Fruit fly (Drosophila melanogaster): ENCODE results near the gene Ppi1.
A peak's percentile ranks its signal among the peaks of the same experiment; 100 is the strongest.

Ppi1 gene

DNA sequence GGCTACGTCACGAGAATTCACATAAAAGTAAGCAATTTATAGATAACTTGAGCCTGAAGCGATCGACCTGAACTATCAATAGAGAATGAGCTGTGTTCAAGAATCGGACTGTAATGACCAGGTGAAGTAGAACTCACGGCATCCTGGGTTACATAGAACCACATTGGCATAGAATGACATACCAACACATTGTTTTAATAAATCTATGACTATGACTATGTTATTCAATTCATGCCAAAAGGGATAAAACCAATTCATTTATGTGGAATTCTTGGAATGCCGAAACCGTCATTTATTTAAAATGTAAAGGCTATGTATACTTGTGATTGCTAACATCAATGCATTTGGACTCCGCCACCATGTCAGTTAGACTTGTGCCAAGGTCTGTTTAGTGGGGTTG lies at the start of gene Ppi1:
Ppi1 (minus strand) TSS at position 101 of the 400 bp plus-strand sequence.
- TF ChIP-seq CG17801 (GFP tag; optimal IDR thresholded peaks at IDR 0.05; ENCODE audit: partially characterized antibody): no peak

DNA sequence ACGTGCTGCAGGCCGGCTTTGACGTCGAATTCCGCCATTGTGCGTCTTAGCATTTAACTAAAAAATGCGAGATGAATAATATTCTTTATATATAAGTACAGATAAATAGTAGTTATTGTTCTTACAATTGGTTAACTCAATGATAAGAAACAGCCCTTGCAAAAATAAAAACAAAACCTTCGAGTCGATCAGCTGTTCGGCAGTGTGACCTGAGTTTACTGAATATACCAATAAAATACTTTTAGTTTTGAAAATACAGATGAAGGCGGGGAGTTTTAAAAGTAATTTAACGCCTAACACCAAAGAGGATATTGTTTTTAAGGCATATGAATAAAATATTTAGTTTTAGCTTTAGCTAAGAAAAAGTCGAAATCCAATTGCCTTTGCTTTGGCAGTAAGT lies 48.6 kb upstream of the Ppi1 start, which contains the start of the genes CG1983 and CG15530:
CG1983 (minus strand) TSS at position 207 of the 400 bp plus-strand sequence.
CG15530 (plus strand) TSS at position 384 of the 400 bp plus-strand sequence.
- no peak for TF ChIP-seq CG17801 (GFP tag; optimal IDR thresholded peaks at IDR 0.05; ENCODE audit: partially characterized antibody)

DNA sequence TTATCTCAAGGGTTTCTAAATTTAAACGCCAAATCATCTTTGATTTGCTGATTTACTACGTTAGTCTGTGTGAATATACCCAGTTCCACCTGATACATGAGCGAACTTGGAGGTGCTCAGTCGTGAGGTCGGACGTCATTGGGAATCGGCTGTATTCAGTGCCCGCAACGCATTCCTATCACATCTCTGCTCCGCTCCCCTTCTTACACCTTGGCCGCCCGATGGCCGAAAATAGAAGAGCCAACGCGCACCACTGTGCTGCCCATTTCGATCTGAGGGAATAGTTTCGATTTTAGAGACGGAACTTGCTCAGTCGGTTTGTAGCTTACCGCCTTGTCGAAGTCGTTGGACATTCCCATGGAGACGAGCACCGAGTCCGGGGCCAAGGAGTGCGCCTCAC lies 47.4 kb upstream of the Ppi1 start:
- no peak for TF ChIP-seq CG17801 (GFP tag; optimal IDR thresholded peaks at IDR 0.05; ENCODE audit: partially characterized antibody)

DNA sequence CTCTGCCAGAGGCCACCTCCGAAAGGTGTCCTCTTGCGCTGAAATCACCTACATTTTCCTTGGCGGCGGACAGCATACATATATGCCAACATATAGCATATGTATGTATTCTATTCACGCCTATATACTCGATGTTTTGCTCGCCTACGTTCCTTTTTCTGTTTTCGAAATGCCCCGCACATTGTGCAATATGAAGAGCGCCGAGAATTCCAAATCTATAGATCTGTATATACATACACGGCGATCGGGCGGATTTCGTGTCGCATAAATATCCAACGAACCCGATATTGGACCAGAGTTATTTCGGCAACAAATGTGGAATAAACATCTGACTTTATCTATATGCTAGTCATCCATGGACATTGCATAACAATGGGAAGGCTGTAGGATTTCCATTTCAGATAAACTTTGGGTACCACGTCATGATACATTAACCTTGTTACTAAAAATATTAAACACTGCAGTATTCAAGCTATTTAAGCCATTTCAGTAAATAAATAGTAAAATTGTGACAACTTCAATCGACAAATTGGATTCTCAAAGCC lies 46.2 kb upstream of the Ppi1 start:
- no peak for TF ChIP-seq CG17801 (GFP tag; optimal IDR thresholded peaks at IDR 0.05; ENCODE audit: partially characterized antibody)

DNA sequence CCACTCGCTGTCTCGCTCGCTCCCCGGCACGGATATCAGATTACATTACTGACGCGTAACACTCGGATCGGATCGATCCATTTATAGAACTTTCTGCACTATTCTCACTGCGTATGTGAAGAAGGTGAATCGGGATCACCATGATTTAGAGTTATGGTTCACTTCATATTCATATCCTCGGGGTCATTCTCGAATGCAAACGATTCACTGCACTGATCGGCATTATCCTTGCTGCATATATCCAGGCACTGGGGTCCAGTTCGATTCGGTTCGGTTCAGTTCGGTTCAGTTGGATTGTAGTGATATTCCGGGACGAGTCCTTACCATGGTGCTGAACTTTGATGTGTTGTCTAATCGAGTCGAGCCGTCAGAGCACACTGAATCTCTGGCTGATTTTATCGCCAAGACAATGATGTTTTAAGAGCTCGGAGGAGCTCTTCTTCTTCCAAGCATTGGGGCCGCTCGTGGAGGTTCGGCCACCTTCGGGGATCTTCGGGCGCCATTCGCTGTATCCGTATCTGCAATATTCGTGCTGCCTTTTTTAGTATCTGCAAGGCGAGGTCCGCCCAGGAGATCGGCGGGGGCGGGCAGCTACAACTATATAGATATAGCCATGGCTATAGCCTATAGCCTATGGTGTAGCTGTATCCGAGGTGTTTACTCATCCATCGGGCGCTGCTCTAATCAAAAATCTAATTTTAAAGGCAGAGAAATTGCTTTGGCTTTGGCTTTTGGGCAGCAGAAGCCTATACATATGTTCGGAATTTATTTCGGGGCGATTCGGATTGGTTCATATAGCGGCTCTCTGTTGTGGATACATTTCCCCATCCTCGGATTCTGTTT lies 45.5 kb upstream of the Ppi1 start, which contains the start of gene Mlc2:
Mlc2 (minus strand) TSS at position 392 of the 843 bp plus-strand sequence.
- no peak for TF ChIP-seq CG17801 (GFP tag; optimal IDR thresholded peaks at IDR 0.05; ENCODE audit: partially characterized antibody)

DNA sequence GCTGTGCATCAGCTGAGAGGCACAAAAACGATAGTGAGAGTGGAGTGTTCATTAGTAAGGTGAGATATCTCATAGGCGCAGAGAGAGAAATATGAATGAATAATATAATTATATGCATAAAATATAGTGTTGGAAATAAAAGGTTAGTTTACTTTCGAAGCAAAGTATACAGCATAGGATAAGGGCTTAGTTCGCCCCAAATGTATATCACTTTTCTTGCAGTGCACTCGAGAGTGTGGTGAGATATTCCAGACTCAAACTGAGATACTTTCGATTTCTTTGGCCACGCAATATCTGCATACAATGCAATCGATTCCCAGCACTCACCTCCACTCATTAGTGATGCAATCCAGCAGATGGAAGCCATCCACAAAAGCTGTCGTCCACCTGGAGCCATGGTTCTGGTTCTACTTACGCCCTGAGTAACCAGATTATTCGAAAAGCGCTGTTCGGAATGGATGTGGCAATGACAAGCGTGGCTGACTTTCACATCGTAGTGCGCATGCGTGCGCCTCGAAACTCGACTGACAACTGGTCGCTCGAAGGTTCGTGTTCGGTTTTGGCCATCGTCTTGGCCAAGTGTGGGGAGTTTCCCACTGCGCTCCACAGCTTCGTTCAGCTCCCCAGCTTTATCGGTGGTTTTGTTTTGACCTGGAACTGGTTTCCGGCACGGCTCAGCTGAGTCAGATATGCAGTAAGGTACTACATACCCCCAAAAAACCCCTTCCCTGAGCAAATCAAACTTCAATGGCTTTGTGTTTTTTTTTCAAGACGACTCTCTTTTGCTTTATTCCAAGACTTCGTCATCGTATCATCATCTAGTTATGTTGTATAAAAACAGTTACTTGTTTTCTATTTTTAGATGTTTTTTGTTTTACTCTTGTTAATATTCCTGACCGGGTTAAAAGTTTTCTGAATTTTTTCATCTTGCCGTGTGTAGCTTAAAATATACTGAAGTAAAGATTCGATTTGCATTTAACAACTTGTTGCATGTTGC lies 42.0 kb upstream of the Ppi1 start, which contains the start of gene Rsod:
Rsod (minus strand) TSS at position 537 of the 997 bp plus-strand sequence.
- TF ChIP-seq CG17801 (GFP tag; optimal IDR thresholded peaks at IDR 0.05; ENCODE audit: partially characterized antibody): no peak

DNA sequence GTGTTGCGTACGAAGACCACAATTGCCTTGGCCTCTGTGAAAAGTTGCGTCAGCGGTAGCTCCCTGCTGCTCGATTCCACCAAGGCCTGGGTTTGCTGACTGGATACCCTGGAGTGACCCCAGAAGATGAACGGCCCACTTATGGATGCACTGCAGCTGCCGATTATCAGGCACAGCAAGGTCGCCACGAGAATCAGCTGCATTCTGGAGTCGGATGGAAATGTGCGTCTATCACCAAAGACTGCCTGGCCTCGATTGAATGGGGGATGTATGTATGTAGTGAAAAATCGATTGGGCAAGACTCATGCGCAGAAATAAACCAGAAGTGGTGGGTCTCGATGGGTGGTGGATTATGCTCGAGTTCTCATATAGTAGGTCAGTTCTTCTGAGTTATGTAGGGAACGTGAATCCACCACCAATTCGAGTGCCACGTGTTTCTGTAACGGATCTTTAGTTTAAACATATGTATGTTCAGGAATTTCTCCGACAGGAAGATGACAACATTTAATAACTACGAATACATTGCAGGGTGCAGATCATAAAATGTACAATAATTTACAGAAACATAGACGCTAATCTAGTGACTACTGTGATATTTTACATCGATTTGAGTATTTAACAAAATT lies 37.4 kb upstream of the Ppi1 start, which contains the start of gene VhaAC45RP:
VhaAC45RP (minus strand) TSS at position 261 of the 626 bp plus-strand sequence.
- no peak for TF ChIP-seq CG17801 (GFP tag; optimal IDR thresholded peaks at IDR 0.05; ENCODE audit: partially characterized antibody)

DNA sequence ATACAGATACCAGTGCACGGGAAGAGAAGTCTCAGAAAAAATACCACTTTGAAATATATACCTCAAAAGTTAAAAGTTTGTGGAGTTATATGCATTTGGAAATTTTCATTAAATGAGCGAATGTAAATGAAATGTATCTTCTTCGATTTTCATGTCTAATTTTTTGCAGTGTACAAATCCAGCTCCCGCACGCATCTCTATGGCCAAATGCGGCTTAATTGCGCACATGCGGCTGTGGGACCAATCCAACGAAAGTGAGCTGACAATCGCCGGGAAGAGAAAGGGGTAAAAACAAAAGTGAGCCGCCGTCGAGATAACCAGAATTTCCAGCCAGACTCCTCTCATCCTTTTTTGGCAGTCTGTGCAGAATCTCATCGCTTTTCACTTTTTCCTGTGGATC lies 35.2 kb upstream of the Ppi1 start:
- no peak for TF ChIP-seq CG17801 (GFP tag; optimal IDR thresholded peaks at IDR 0.05; ENCODE audit: partially characterized antibody)

DNA sequence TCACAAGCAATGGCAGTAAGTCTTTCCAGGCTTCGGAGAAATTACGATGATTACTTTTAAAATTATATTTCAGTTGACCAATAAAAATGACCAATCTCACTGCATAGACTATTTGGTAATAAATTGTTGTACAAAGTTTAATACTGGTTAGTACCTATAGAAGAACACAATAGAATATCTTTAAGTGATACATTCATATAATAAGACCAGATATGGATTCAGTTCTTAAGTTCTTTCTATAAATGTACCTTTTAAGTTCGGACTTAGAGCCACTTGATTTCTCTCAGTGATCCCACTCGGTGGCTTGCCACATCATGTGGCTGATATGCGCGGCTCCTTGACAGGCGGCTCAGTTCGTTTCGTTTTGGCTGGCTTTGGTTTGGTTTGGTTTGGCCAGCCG lies 34.3 kb upstream of the Ppi1 start:
- no peak for TF ChIP-seq CG17801 (GFP tag; optimal IDR thresholded peaks at IDR 0.05; ENCODE audit: partially characterized antibody)

DNA sequence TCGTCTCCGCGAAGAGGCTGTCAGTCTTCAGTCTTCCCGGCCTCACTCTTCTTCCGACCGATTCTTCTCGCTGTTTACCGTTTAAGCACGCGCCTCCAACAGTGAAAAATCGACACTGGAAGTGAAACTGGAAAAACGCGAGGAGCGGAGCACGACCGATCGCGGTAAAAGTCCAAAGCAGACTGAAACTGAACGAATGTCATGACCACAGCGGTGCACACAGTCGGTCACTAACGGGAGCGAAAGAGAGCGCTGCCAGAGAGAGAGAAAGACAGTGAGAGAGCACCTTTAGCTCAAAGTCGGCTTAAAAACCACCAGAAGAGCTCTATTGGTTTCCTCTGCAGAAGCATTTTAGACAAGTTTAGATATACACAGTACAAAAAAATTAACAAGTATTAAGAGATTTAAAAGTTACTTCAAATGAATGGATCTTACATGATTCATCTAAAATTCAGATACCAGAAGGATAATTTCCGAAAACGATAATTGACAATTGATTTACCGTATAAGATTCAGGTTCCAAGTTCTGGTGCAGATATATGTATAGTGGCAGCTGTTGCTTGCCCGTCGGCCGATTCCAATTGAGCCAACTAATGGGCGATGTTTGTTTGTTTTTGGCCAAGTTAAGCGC lies 31.5 kb upstream of the Ppi1 start, which contains the start of gene CG11498:
CG11498 (minus strand) TSS at position 162 of the 631 bp plus-strand sequence.
- TF ChIP-seq CG17801 (GFP tag; optimal IDR thresholded peaks at IDR 0.05; ENCODE audit: partially characterized antibody): no peak

DNA sequence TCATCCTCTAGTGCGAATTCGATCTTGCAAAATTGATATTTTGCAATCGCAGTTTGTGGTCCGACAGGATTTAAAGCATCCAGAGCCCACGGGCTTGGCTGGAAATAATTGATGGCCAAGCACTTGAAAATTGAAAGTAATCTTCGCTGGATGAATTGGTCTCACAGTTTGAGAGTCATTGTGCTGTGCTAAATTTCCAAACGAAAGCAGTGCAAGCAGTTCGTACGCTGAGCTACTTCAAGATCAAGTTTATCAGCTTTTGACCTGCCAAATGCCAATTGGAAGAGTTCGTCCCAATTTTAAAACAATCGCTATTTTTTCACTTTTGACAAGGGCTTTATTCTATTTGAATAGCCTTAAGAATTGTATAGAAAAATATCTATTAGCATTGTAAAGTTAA lies 24.9 kb upstream of the Ppi1 start:
- TF ChIP-seq CG17801 (GFP tag; optimal IDR thresholded peaks at IDR 0.05; ENCODE audit: partially characterized antibody): no peak

DNA sequence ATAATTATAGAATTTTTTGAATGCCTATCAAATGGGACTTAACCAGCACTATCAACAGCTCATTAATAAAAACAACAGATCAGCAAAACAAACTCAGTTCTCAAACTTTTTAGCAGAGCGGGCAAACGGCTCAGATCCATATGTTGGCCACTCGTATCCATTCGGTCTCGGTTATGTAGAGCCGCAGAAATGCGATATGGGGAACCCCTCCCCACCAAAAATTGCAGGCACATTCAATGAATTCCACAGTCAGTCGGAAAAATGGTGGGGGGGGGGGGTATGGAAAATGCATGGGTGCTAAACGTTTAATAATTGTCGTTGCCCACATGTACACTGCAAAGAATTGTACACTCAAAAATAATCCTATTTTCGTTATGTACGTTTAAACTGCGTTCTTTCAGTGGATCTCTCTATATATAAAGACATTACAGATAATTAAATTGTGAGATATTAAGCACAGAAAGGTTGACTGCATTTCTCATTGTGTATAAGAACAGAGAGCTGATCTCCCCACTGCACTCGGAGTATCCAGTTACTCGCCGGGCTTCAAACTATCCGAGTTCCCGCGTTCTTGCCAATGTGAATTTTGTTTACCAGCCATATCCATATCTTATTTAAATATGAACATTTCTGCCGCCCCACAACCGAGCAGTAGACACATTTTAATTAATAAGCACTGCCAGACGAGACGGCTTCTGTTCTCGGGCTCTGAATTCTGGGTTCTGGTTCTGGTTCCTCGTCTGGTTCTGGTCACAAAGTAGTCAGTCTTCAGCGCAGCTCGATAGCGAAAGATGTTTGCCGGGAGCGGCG lies 22.6 kb upstream of the Ppi1 start, which contains the start of gene CG15529:
CG15529 (plus strand) TSS at position 760 of the 810 bp plus-strand sequence.
- peak; percentile 36 for TF ChIP-seq CG17801 (GFP tag; optimal IDR thresholded peaks at IDR 0.05; ENCODE audit: partially characterized antibody)

DNA sequence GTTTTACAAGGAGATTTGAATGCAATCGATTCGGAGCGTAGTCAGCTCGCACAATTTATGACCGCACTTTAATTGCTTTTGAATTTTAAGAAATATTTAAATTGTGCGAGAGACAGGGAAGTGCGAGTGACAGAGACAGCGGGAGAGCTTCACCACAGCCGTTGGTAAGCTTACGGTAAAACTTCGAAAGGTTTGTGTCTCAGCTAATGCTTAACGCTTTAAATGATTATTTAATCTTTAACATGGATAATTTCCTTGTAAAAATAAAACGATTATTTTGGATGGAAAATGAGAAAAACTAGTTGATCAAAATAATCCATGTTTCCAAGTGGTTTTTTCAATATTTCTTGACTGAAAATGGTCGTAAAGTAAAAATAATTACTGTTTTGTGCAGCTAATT lies 21.7 kb upstream of the Ppi1 start:
- no peak for TF ChIP-seq CG17801 (GFP tag; optimal IDR thresholded peaks at IDR 0.05; ENCODE audit: partially characterized antibody)

Data from ovary, adult (tissue).